Fruit fly (Drosophila melanogaster) whole organism, embryonic: ENCODE results near the gene HDAC4.

Experiments used
- Awh ChIP-seq: fragments of 200-800 bp; sonication (Bioruptor generic); IDR thresholded peaks from 2 replicates; pipeline ENCODE4, ENCODE4 v1.3.6; 2022; ENCODE audit warnings: missing biosample characterization, missing genetic modification characterization
- CG10431 ChIP-seq: fragments of 200-800 bp; sonication (Bioruptor generic); optimal IDR thresholded peaks from 3 replicates; lab custom pipeline; 2018; ENCODE audit warnings: missing biosample characterization, mild to moderate bottlenecking, missing genetic modification characterization
- CG10462 ChIP-seq: fragments of 200-800 bp; sonication (Bioruptor generic); optimal IDR thresholded peaks from 2 replicates; lab custom pipeline; 2016; ENCODE audit warnings: missing biosample characterization, missing genetic modification characterization
- CG10565 ChIP-seq: fragments of 200-800 bp; sonication (Bioruptor generic); optimal IDR thresholded peaks from 3 replicates; lab custom pipeline; 2016; ENCODE audit warnings: missing biosample characterization, mild to moderate bottlenecking, missing genetic modification characterization
- CG10979 ChIP-seq: fragments of 200-800 bp; sonication (Bioruptor generic); optimal IDR thresholded peaks from 2 replicates; lab custom pipeline; 2018; ENCODE audit warnings: missing biosample characterization, mild to moderate bottlenecking, missing genetic modification characterization, moderate library complexity
- CG11456 ChIP-seq: fragments of 200-800 bp; sonication (Bioruptor generic); IDR thresholded peaks from 3 replicates; pipeline ENCODE4 v1.3.6; 2022; ENCODE audit warnings: missing biosample characterization, missing genetic modification characterization
- CG11504 ChIP-seq: fragments of 200-800 bp; sonication (Bioruptor generic); optimal IDR thresholded peaks from 3 replicates; lab custom pipeline; 2019; ENCODE audit warnings: missing biosample characterization, mild to moderate bottlenecking, missing genetic modification characterization, moderate library complexity
- CG14441 ChIP-seq: fragments of 200-800 bp; sonication (Bioruptor generic); IDR thresholded peaks from 2 replicates; pipeline ENCODE4 v1.3.6; 2022; ENCODE audit warnings: missing biosample characterization, missing genetic modification characterization
- CG17612 ChIP-seq: fragments of 200-800 bp; sonication (Bioruptor generic); IDR thresholded peaks from 2 replicates; pipeline ENCODE4 v1.3.6; 2022; ENCODE audit warnings: missing biosample characterization, missing genetic modification characterization
- CG3163 ChIP-seq: fragments of 200-800 bp; sonication (Bioruptor generic); optimal IDR thresholded peaks from 3 replicates; lab custom pipeline; 2016; ENCODE audit warnings: missing biosample characterization, missing genetic modification characterization
- CG3281 ChIP-seq: fragments of 200-800 bp; sonication (Bioruptor generic); optimal IDR thresholded peaks from 3 replicates; lab custom pipeline; 2017; ENCODE audit warnings: missing biosample characterization, mild to moderate bottlenecking, missing genetic modification characterization
- CG4404 ChIP-seq: fragments of 200-800 bp; sonication (Bioruptor generic); IDR thresholded peaks from 2 replicates; pipeline ENCODE4 v1.3.6; 2022; ENCODE audit warnings: missing biosample characterization, missing genetic modification characterization
- CG4707 ChIP-seq: fragments of 200-800 bp; sonication (Bioruptor generic); optimal IDR thresholded peaks from 2 replicates; lab custom pipeline; 2018; ENCODE audit warnings: missing biosample characterization, mild to moderate bottlenecking, missing genetic modification characterization, moderate library complexity
- CG4820 ChIP-seq: fragments of 200-800 bp; sonication (Bioruptor generic); optimal IDR thresholded peaks from 3 replicates; lab custom pipeline; 2016; ENCODE audit warnings: missing biosample characterization, missing genetic modification characterization
- CG5953 ChIP-seq: fragments of 200-800 bp; sonication (Bioruptor generic); IDR thresholded peaks from 2 replicates; pipeline ENCODE4 v1.3.6; 2022; ENCODE audit warnings: missing biosample characterization, missing genetic modification characterization
- CG6791 ChIP-seq: fragments of 200-800 bp; sonication (Bioruptor generic); IDR thresholded peaks from 3 replicates; pipeline ENCODE4 v1.3.6; 2022; ENCODE audit warnings: missing biosample characterization, missing genetic modification characterization; ENCODE audit not compliant: partially characterized antibody
- CG6854 ChIP-seq: fragments of 200-800 bp; sonication (Bioruptor generic); optimal IDR thresholded peaks from 3 replicates; lab custom pipeline; 2017; ENCODE audit warnings: missing biosample characterization, mild to moderate bottlenecking, missing genetic modification characterization
- CG7271 ChIP-seq: fragments of 200-800 bp; sonication (Bioruptor generic); optimal IDR thresholded peaks from 2 replicates; lab custom pipeline; 2018; ENCODE audit warnings: missing biosample characterization, mild to moderate bottlenecking, missing genetic modification characterization, moderate library complexity
- CG7745 ChIP-seq: fragments of 200-800 bp; sonication (Bioruptor generic); optimal IDR thresholded peaks from 2 replicates; lab custom pipeline; 2018; ENCODE audit warnings: missing biosample characterization, mild to moderate bottlenecking, missing genetic modification characterization, moderate library complexity
- CG7987 ChIP-seq: fragments of 200-800 bp; sonication (Bioruptor generic); optimal IDR thresholded peaks from 2 replicates; lab custom pipeline; 2018; ENCODE audit warnings: missing biosample characterization, mild to moderate bottlenecking, missing genetic modification characterization, moderate library complexity
- CG8089 ChIP-seq: fragments of 200-800 bp; sonication (Bioruptor generic); optimal IDR thresholded peaks from 3 replicates; lab custom pipeline; 2016; ENCODE audit warnings: missing biosample characterization, missing genetic modification characterization
- CG8388 ChIP-seq: fragments of 200-800 bp; sonication (Bioruptor generic); optimal IDR thresholded peaks from 2 replicates; lab custom pipeline; 2019; ENCODE audit warnings: missing biosample characterization, mild to moderate bottlenecking, missing genetic modification characterization, moderate library complexity
- CG9727 ChIP-seq: fragments of 200-800 bp; sonication (Bioruptor generic); optimal IDR thresholded peaks from 3 replicates; lab custom pipeline; 2017; ENCODE audit warnings: missing biosample characterization, mild to moderate bottlenecking, missing genetic modification characterization
- GATAe ChIP-seq: fragments of 200-800 bp; sonication (Bioruptor generic); conservative IDR thresholded peaks from 2 replicates; pipeline ENCODE4 v1.3.6; 2022; ENCODE audit warnings: missing biosample characterization, missing genetic modification characterization
- Hmr ChIP-seq: fragments of 200-800 bp; sonication (Bioruptor generic); optimal IDR thresholded peaks from 3 replicates; lab custom pipeline; 2017; ENCODE audit warnings: mild to moderate bottlenecking, missing biosample characterization, missing genetic modification reagents, missing genetic modification characterization
- MESR4 ChIP-seq: fragments of 200-800 bp; sonication (Bioruptor generic); optimal IDR thresholded peaks from 2 replicates; lab custom pipeline; 2018; ENCODE audit warnings: missing biosample characterization, mild to moderate bottlenecking, missing genetic modification characterization, moderate library complexity
- Mad ChIP-seq: fragments of 200-800 bp; sonication (Bioruptor generic); optimal IDR thresholded peaks from 2 replicates; lab custom pipeline; 2016; ENCODE audit warnings: missing biosample characterization, missing genetic modification characterization
- Med ChIP-seq: fragments of 200-800 bp; sonication (Bioruptor generic); peaks from one replicate; lab custom pipeline; 2016; ENCODE audit warnings: missing biosample characterization, missing genetic modification characterization, mild to moderate bottlenecking, inconsistent platforms, moderate library complexity
- Mrtf ChIP-seq: fragments of 200-800 bp; sonication (Bioruptor generic); IDR thresholded peaks from 3 replicates; pipeline ENCODE4 v1.3.6; 2022; ENCODE audit warnings: missing biosample characterization, missing genetic modification characterization
- Poxn ChIP-seq: fragments of 200-800 bp; sonication (Bioruptor generic); IDR thresholded peaks from 2 replicates; pipeline ENCODE4 v1.3.6; 2022; ENCODE audit warnings: missing biosample characterization, missing genetic modification characterization
- Sox100B ChIP-seq: fragments of 200-800 bp; sonication (Bioruptor generic); optimal IDR thresholded peaks from 3 replicates; lab custom pipeline; 2018; ENCODE audit warnings: missing biosample characterization, mild to moderate bottlenecking, missing genetic modification characterization
- Tbp ChIP-seq: fragments of >200 bp; optimal IDR thresholded peaks from 2 replicates; lab custom pipeline; 2018; ENCODE audit warnings: missing biosample characterization, missing genetic modification characterization
- aop ChIP-seq: fragments of 200-800 bp; sonication (Bioruptor generic); IDR thresholded peaks from 2 replicates; pipeline ENCODE4 v1.3.6; 2022; ENCODE audit warnings: missing biosample characterization, missing genetic modification characterization
- btn ChIP-seq: fragments of 200-800 bp; sonication (Bioruptor generic); optimal IDR thresholded peaks from 2 replicates; lab custom pipeline; 2016; ENCODE audit warnings: missing biosample characterization, missing genetic modification characterization
- caup ChIP-seq: fragments of 200-800 bp; sonication (Bioruptor generic); optimal IDR thresholded peaks from 3 replicates; lab custom pipeline; 2017; ENCODE audit warnings: missing biosample characterization, mild to moderate bottlenecking, missing genetic modification characterization, moderate library complexity; ENCODE audit not compliant: severe bottlenecking
- dan ChIP-seq: fragments of 200-800 bp; sonication (Bioruptor generic); IDR thresholded peaks from 2 replicates; pipeline ENCODE4 v1.3.6; 2022; ENCODE audit warnings: missing biosample characterization, missing genetic modification characterization
- gce ChIP-seq: fragments of 200-800 bp; sonication (Bioruptor generic); IDR thresholded peaks from 3 replicates; pipeline ENCODE4 v1.3.6; 2022; ENCODE audit warnings: missing biosample characterization, missing genetic modification characterization
- grn ChIP-seq: fragments of 200-800 bp; sonication (Bioruptor generic); optimal IDR thresholded peaks from 3 replicates; lab custom pipeline; 2017; ENCODE audit warnings: missing biosample characterization, missing genetic modification characterization
- gsb-n ChIP-seq: fragments of 200-800 bp; sonication (Bioruptor generic); optimal IDR thresholded peaks from 3 replicates; lab custom pipeline; 2018; ENCODE audit warnings: missing biosample characterization, mild to moderate bottlenecking, missing genetic modification characterization
- lbe ChIP-seq: fragments of 200-800 bp; sonication (Bioruptor generic); optimal IDR thresholded peaks from 2 replicates; lab custom pipeline; 2016; ENCODE audit warnings: missing biosample characterization, mild to moderate bottlenecking, missing genetic modification characterization
- pho ChIP-seq: fragments of 200-800 bp; sonication (Bioruptor generic); optimal IDR thresholded peaks from 2 replicates; lab custom pipeline; 2016; ENCODE audit warnings: missing biosample characterization, missing genetic modification characterization
- ro ChIP-seq: fragments of 200-800 bp; sonication (Bioruptor generic); IDR thresholded peaks from 2 replicates; pipeline ENCODE4 v1.3.6; 2022; ENCODE audit warnings: missing biosample characterization, missing genetic modification characterization
- sim ChIP-seq: fragments of 200-800 bp; sonication (Bioruptor generic); IDR thresholded peaks from 2 replicates; pipeline ENCODE4 v1.3.6; 2022; ENCODE audit warnings: missing biosample characterization, missing genetic modification characterization
- sob ChIP-seq: fragments of 200-800 bp; sonication (Bioruptor generic); IDR thresholded peaks from 2 replicates; pipeline ENCODE4 v1.3.6; 2022; ENCODE audit warnings: missing biosample characterization, missing genetic modification characterization
- stc ChIP-seq: fragments of 200-800 bp; sonication (Bioruptor generic); IDR thresholded peaks from 2 replicates; pipeline ENCODE4 v1.3.6; 2022; ENCODE audit warnings: missing biosample characterization, missing genetic modification characterization
- tap ChIP-seq: fragments of 200-800 bp; optimal IDR thresholded peaks from 3 replicates; lab custom pipeline; 2019; ENCODE audit warnings: missing biosample characterization, mild to moderate bottlenecking, missing genetic modification characterization, moderate library complexity
- tna ChIP-seq: fragments of 200-800 bp; sonication (Bioruptor generic); IDR thresholded peaks from 2 replicates; pipeline ENCODE4 v1.3.6; 2022; ENCODE audit warnings: missing biosample characterization, missing genetic modification characterization; ENCODE audit not compliant: partially characterized antibody
- yki ChIP-seq: fragments of >200 bp; optimal IDR thresholded peaks from 3 replicates; lab custom pipeline; 2018
- zen ChIP-seq: fragments of 200-800 bp; sonication (Bioruptor generic); optimal IDR thresholded peaks from 3 replicates; lab custom pipeline; 2018; ENCODE audit warnings: missing biosample characterization, mild to moderate bottlenecking, missing genetic modification characterization, moderate library complexity

The HDAC4 gene

dm6 chrX:13233811-13234737 lies 51.4 kb downstream of the HDAC4 start (continued):
- TF ChIP-seq CG9727 (GFP tag; lab: Kevin White, UChicago) (peak; percentile 98), CG6791 (GFP tag; lab: Robert Waterston, UW) (no peak), CG10565 (GFP tag; lab: Kevin White, UChicago) (no peak), pho (GFP tag; lab: Kevin White, UChicago) (peak; percentile 65), caup (GFP tag; lab: Kevin White, UChicago) (peak; percentile 56), CG7271 (tag; lab: Kevin White, UChicago) (peak; percentile 89), Sox100B (GFP tag; lab: Kevin White, UChicago) (peak; percentile 78), btn (peak; percentile 44), CG3281 (GFP tag; lab: Kevin White, UChicago) (peak; percentile 64), MESR4 (GFP tag; lab: Kevin White, UChicago) (no peak), aop (GFP tag; lab: Robert Waterston, UW) (peak; percentile 13; the same call in 1 of the 2 replicates), grn (GFP tag; lab: Kevin White, UChicago) (peak; percentile 0), gce (GFP tag; lab: Robert Waterston, UW) (peak; percentile 68; the same call in 2 of the 3 replicates), zen (tag; lab: Kevin White, UChicago) (peak; percentile 97), CG4820 (GFP tag; lab: Kevin White, UChicago) (peak; percentile 89), Med (GFP tag; lab: Kevin White, UChicago) (peak; percentile 96), CG7987 (GFP tag; lab: Kevin White, UChicago) (no peak), CG7745 (tag; lab: Kevin White, UChicago) (peak; percentile 44), CG10979 (tag; lab: Kevin White, UChicago) (peak; percentile 97), CG8388 (GFP tag; lab: Kevin White, UChicago) (peak; percentile 80), lbe (GFP tag; lab: Kevin White, UChicago) (peak; percentile 48), Poxn (no peak), sim (GFP tag; lab: Robert Waterston, UW) (peak; percentile 78; the same call in 1 of the 2 replicates), CG11504 (tag; lab: Kevin White, UChicago) (peak; percentile 83), CG4404 (GFP tag; lab: Robert Waterston, UW) (peak; percentile 94), dan (GFP tag; lab: Robert Waterston, UW) (peak; percentile 90), CG6854 (GFP tag; lab: Kevin White, UChicago) (peak; percentile 32), Tbp (GFP tag; lab: Kevin White, UChicago) (no peak), Hmr (GFP tag; lab: Kevin White, UChicago) (peak; percentile 38), Mrtf (GFP tag; lab: Robert Waterston, UW) (peak; percentile 70), CG8089 (GFP tag; lab: Kevin White, UChicago) (peak; percentile 73), CG10431 (GFP tag; lab: Kevin White, UChicago) (peak; percentile 29), CG4707 (GFP tag; lab: Kevin White, UChicago) (peak; percentile 18), sob (GFP tag; lab: Robert Waterston, UW) (peak; percentile 86), Awh (peak; percentile 77), CG14441 (GFP tag; lab: Robert Waterston, UW) (peak; percentile 67), Mad (GFP tag; lab: Kevin White, UChicago) (peak; percentile 65), stc (peak; percentile 79), CG3163 (GFP tag; lab: Kevin White, UChicago) (peak; percentile 55), CG10462 (GFP tag; lab: Kevin White, UChicago) (peak; percentile 47), CG17612 (peak; percentile 16; the same call in 1 of the 2 replicates), ro (GFP tag; lab: Robert Waterston, UW) (peak; percentile 64; the same call in 1 of the 2 replicates), CG11456 (GFP tag; lab: Robert Waterston, UW) (peak; percentile 63; the same call in 1 of the 3 replicates), gsb-n (tag; lab: Kevin White, UChicago) (peak; percentile 91), tna (GFP tag; lab: Robert Waterston, UW) (no peak), GATAe (GFP tag; lab: Robert Waterston, UW) (no peak), tap (tag; lab: Kevin White, UChicago) (peak; percentile 79), yki (lab: Kevin White, UChicago) (no peak), CG5953 (GFP tag; lab: Robert Waterston, UW) (peak; percentile 39; the same call in 1 of the 2 replicates)
